Fruit fly (Drosophila melanogaster): ENCODE measurements around the gene Nf-YA.

DNA sequence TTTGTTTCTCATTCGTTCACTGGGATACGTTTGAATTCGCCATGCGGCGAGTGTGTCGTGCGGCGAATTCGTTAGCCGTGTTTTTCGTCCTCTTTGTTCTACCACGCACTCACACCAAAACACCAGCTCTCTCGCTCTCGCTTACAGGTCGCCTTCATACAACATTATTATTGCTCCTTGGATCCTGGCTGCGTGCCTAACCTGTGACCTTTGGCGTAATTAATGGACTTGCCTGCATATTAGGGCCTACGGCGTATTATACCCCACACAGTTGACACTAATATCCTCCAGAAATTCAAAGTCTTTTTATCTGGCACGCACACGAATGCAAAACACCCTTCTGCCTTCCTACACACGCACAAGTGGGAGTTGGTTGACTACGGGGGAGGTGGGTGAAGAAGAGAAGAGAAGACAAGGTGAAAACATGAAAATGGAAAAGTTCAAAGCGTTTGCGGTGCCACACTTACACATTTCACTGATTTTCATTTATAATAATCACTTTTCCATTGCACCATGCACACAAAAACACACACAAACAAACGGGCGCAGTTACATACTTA is 32.0 kb downstream of the Nf-YA start:
- TF ChIP-seq CG14711 (tag; optimal IDR thresholded peaks at IDR 0.05), result no peak
- TF ChIP-seq toe (GFP tag; optimal IDR thresholded peaks at IDR 0.05), result no peak
- no peak for TF ChIP-seq kay (GFP tag; ENCODE audit: borderline replicate concordance)
- no peak for TF ChIP-seq Hr96 (GFP tag; optimal IDR thresholded peaks at IDR 0.05)
- TF ChIP-seq CG1620 (GFP tag; optimal IDR thresholded peaks at IDR 0.05), result no peak
- no peak for TF ChIP-seq Mnt (GFP tag; optimal IDR thresholded peaks at IDR 0.05)
- no peak for TF ChIP-seq CG33017 (tag; optimal IDR thresholded peaks at IDR 0.05)
- no peak for TF ChIP-seq Crg-1 (GFP tag; optimal IDR thresholded peaks at IDR 0.05)
- TF ChIP-seq cnc (optimal IDR thresholded peaks at IDR 0.05), result no peak
